Worm (Caenorhabditis elegans) whole organism, early embryonic: Measurements from ENCODE around the gene egl-9.

Experiments
- B0310.2 ChIP-seq: sonication (generic microtip); optimal IDR thresholded peaks from 2 replicates; lab custom pipeline; 2016; ENCODE audit warnings: mild to moderate bottlenecking, missing genetic modification characterization, missing compliant biosample characterization
- F13C5.2 ChIP-seq: sonication (generic microtip); optimal IDR thresholded peaks from 2 replicates; lab custom pipeline; 2017; ENCODE audit warnings: mild to moderate bottlenecking, missing genetic modification characterization, inconsistent platforms, missing compliant biosample characterization
- ama-1 ChIP-seq: fragments of 150-350 bp; optimal IDR thresholded peaks from 2 replicates; lab custom pipeline; 2014
- ets-7 ChIP-seq: sonication (generic microtip); optimal IDR thresholded peaks from 2 replicates; lab custom pipeline; 2016; ENCODE audit warnings: missing genotype, missing genetic modification characterization, missing compliant biosample characterization

ce11 chrV:10460685-10461084 lies 7.6 kb upstream of the egl-9 start:
- TF ChIP-seq ama-1 (no peak), ets-7 (tag; lab: Kevin White, UChicago) (no peak), F13C5.2 (tag; lab: Kevin White, UChicago) (no peak), B0310.2 (tag; lab: Kevin White, UChicago) (no peak)
